Worm (Caenorhabditis elegans) whole organism, mixed stage, embryonic: ENCODE data around the gene K08D8.9.

ENCODE experiments used
- M03D4.4 ChIP-seq: sonication (generic microtip); optimal IDR thresholded peaks from 2 replicates; lab custom pipeline; 2017; ENCODE audit warnings: mild to moderate bottlenecking, missing genetic modification characterization, missing compliant biosample characterization
- bed-3 ChIP-seq: fragments of 200-800 bp; sonication (Bioruptor generic); optimal IDR thresholded peaks from 3 replicates; lab custom pipeline; 2018; ENCODE audit warnings: mild to moderate bottlenecking, missing genetic modification characterization, moderate library complexity, missing compliant biosample characterization
- blmp-1 ChIP-seq: fragments of 150-350 bp; optimal IDR thresholded peaks from 2 replicates; lab custom pipeline; 2014; ENCODE audit warnings: missing biosample characterization, missing genetic modification characterization
- ceh-39 ChIP-seq: fragments of 150-350 bp; optimal IDR thresholded peaks from 2 replicates; lab custom pipeline; 2014; ENCODE audit warnings: missing biosample characterization, missing genetic modification characterization
- ceh-43 ChIP-seq: fragments of 200-800 bp; sonication (Bioruptor generic); optimal IDR thresholded peaks from 2 replicates; lab custom pipeline; 2018; ENCODE audit warnings: mild to moderate bottlenecking, missing genetic modification characterization, moderate library complexity, missing compliant biosample characterization
- ceh-83 ChIP-seq: fragments of 200-800 bp; sonication (Bioruptor generic); optimal IDR thresholded peaks from 2 replicates; lab custom pipeline; 2018; ENCODE audit warnings: mild to moderate bottlenecking, missing genetic modification characterization, missing compliant biosample characterization
- ces-1 ChIP-seq: fragments of 150-350 bp; optimal IDR thresholded peaks from 2 replicates; lab custom pipeline; 2014; ENCODE audit warnings: missing biosample characterization, missing genetic modification reagents, missing genetic modification characterization
- cnd-1 ChIP-seq: fragments of 200-800 bp; sonication (Bioruptor generic); optimal IDR thresholded peaks from 2 replicates; lab custom pipeline; 2018; ENCODE audit warnings: mild to moderate bottlenecking, missing genetic modification characterization, missing compliant biosample characterization
- drap-1 ChIP-seq: fragments of 200-800 bp; sonication (Bioruptor generic); optimal IDR thresholded peaks from 3 replicates; lab custom pipeline; 2018; ENCODE audit warnings: mild to moderate bottlenecking, missing genetic modification characterization, missing compliant biosample characterization
- elt-1 ChIP-seq: sonication (generic microtip); optimal IDR thresholded peaks from 2 replicates; lab custom pipeline; 2017; ENCODE audit warnings: missing genetic modification characterization, mild to moderate bottlenecking, missing compliant biosample characterization, antibody characterized with exemption, moderate library complexity, borderline replicate concordance; ENCODE audit not compliant: insufficient read depth
- elt-3 ChIP-seq: fragments of 150-350 bp; optimal IDR thresholded peaks from 2 replicates; lab custom pipeline; 2014; ENCODE audit warnings: missing biosample characterization, missing genetic modification characterization
- flh-1 ChIP-seq: fragments of 200-800 bp; sonication (Bioruptor generic); optimal IDR thresholded peaks from 2 replicates; lab custom pipeline; 2018; ENCODE audit warnings: mild to moderate bottlenecking, missing genetic modification characterization, moderate library complexity, missing compliant biosample characterization
- ham-2 ChIP-seq: fragments of 200-800 bp; sonication (Bioruptor generic); optimal IDR thresholded peaks from 2 replicates; lab custom pipeline; 2018; ENCODE audit warnings: mild to moderate bottlenecking, missing genetic modification characterization, missing compliant biosample characterization
- hlh-1 ChIP-seq: fragments of 150-350 bp; optimal IDR thresholded peaks from 2 replicates; lab custom pipeline; 2014; ENCODE audit warnings: missing biosample characterization, missing genetic modification reagents, missing genetic modification characterization
- lin-13 ChIP-seq: fragments of 150-350 bp; optimal IDR thresholded peaks from 2 replicates; lab custom pipeline; 2014; ENCODE audit warnings: missing biosample characterization, missing genetic modification characterization
- lsy-2 ChIP-seq: fragments of 150-350 bp; optimal IDR thresholded peaks from 2 replicates; lab custom pipeline; 2014; ENCODE audit warnings: missing biosample characterization, missing genetic modification characterization
- mab-5 ChIP-seq: fragments of 150-350 bp; optimal IDR thresholded peaks from 2 replicates; lab custom pipeline; 2014; ENCODE audit warnings: missing biosample characterization, missing genetic modification characterization
- mep-1 ChIP-seq: fragments of 150-350 bp; optimal IDR thresholded peaks from 2 replicates; lab custom pipeline; 2017; ENCODE audit warnings: missing biosample characterization, missing genetic modification reagents, missing genetic modification characterization, inconsistent platforms
- mls-2 ChIP-seq: sonication (generic microtip); optimal IDR thresholded peaks from 2 replicates; lab custom pipeline; 2016; ENCODE audit warnings: mild to moderate bottlenecking, missing genetic modification characterization, moderate library complexity, missing compliant biosample characterization
- nhr-12 ChIP-seq: fragments of 150-350 bp; optimal IDR thresholded peaks from 2 replicates; lab custom pipeline; 2014; ENCODE audit warnings: missing biosample characterization, missing genetic modification characterization
- nhr-2 ChIP-seq: fragments of 150-350 bp; optimal IDR thresholded peaks from 2 replicates; lab custom pipeline; 2014; ENCODE audit warnings: missing biosample characterization, missing genetic modification characterization
- nhr-237 ChIP-seq: fragments of 150-350 bp; optimal IDR thresholded peaks from 2 replicates; lab custom pipeline; 2014; ENCODE audit warnings: missing biosample characterization, missing genetic modification characterization
- nhr-28 ChIP-seq: fragments of 150-350 bp; optimal IDR thresholded peaks from 2 replicates; lab custom pipeline; 2014; ENCODE audit warnings: missing biosample characterization, missing genetic modification characterization
- nhr-76 ChIP-seq: sonication (generic microtip); optimal IDR thresholded peaks from 2 replicates; lab custom pipeline; 2017; ENCODE audit warnings: missing biosample characterization, missing genetic modification characterization
- pha-4 ChIP-seq: fragments of 150-350 bp; optimal IDR thresholded peaks from 2 replicates; lab custom pipeline; 2018; ENCODE audit warnings: missing biosample characterization, missing genetic modification reagents, missing genetic modification characterization
- sem-2 ChIP-seq: fragments of 200-800 bp; sonication (Bioruptor generic); optimal IDR thresholded peaks from 2 replicates; lab custom pipeline; 2018; ENCODE audit warnings: mild to moderate bottlenecking, missing genetic modification characterization, missing compliant biosample characterization
- snpc-4 ChIP-seq: fragments of 150-350 bp; optimal IDR thresholded peaks from 2 replicates; lab custom pipeline; 2014; ENCODE audit warnings: missing biosample characterization, missing genetic modification characterization
- sptf-1 ChIP-seq: sonication (generic microtip); optimal IDR thresholded peaks from 2 replicates; lab custom pipeline; 2017; ENCODE audit warnings: mild to moderate bottlenecking, missing genetic modification characterization, moderate library complexity, missing compliant biosample characterization
- tbx-8 ChIP-seq: fragments of 200-800 bp; sonication (Bioruptor generic); optimal IDR thresholded peaks from 2 replicates; lab custom pipeline; 2018; ENCODE audit warnings: mild to moderate bottlenecking, missing genetic modification characterization, moderate library complexity, missing compliant biosample characterization
- unc-39 ChIP-seq: fragments of 150-350 bp; optimal IDR thresholded peaks from 2 replicates; lab custom pipeline; 2014; ENCODE audit warnings: missing biosample characterization, missing genetic modification characterization
- unc-62 ChIP-seq: fragments of 150-350 bp; optimal IDR thresholded peaks from 2 replicates; lab custom pipeline; 2014; ENCODE audit warnings: missing biosample characterization, missing genetic modification reagents, missing genetic modification characterization
- zip-8 ChIP-seq: fragments of 150-350 bp; optimal IDR thresholded peaks from 2 replicates; lab custom pipeline; 2014; ENCODE audit warnings: missing biosample characterization, missing genetic modification characterization
- ztf-11 ChIP-seq: fragments of 150-350 bp; optimal IDR thresholded peaks from 2 replicates; lab custom pipeline; 2014; ENCODE audit warnings: missing biosample characterization, missing genetic modification characterization

The K08D8.9 gene

ce11 chrIV:12899392-12899791, at the start of gene K08D8.9:
Gene K08D8.9, plus strand, starts transcription at chrIV:12899692.
- TF ChIP-seq ham-2 (GFP tag; lab: Kevin White, UChicago), result no peak
- no peak for TF ChIP-seq nhr-28 (tag; lab: Kevin White, UChicago)
- no peak for TF ChIP-seq cnd-1 (tag; lab: Kevin White, UChicago)
- no peak for TF ChIP-seq tbx-8 (GFP tag; lab: Kevin White, UChicago)
- TF ChIP-seq mep-1 (tag; lab: Kevin White, UChicago), result no peak
- no peak for TF ChIP-seq ceh-43 (GFP tag; lab: Kevin White, UChicago)
- no peak for TF ChIP-seq ceh-39 (tag; lab: Kevin White, UChicago)
- TF ChIP-seq nhr-237, result no peak
- TF ChIP-seq, all 35 proteins: peak for 0

- TF ChIP-seq ceh-83 (GFP tag; lab: Kevin White, UChicago), result no peak
- no peak for TF ChIP-seq M03D4.4 (tag; lab: Kevin White, UChicago)
- TF ChIP-seq hlh-1 (tag; lab: Kevin White, UChicago), result peak; percentile 89
- TF ChIP-seq nhr-2 (tag; lab: Kevin White, UChicago), result peak; percentile 54
- TF ChIP-seq nhr-12, result no peak
- TF ChIP-seq elt-3 (tag; lab: Kevin White, UChicago), result no peak
- no peak for TF ChIP-seq sem-2 (GFP tag; lab: Kevin White, UChicago)
- no peak for TF ChIP-seq zip-8
- peak; percentile 74 for TF ChIP-seq cnd-1 (tag; lab: Kevin White, UChicago)
- TF ChIP-seq mep-1 (tag; lab: Kevin White, UChicago), result no peak
- TF ChIP-seq, all 35 proteins: peak for 3
Measured at ce11 chrIV:12854372-12855114, 44.9 kb upstream of the K08D8.9 start.

- TF ChIP-seq unc-39 (no peak), nhr-237 (no peak), mls-2 (tag; lab: Kevin White, UChicago) (no peak), elt-3 (tag; lab: Kevin White, UChicago) (no peak), pha-4 (tag; lab: Kevin White, UChicago) (no peak), hlh-1 (tag; lab: Kevin White, UChicago) (no peak), unc-62 (GFP tag; lab: Kevin White, UChicago) (no peak), drap-1 (no peak), cnd-1 (tag; lab: Kevin White, UChicago) (no peak), nhr-76 (tag; lab: Kevin White, UChicago) (no peak), snpc-4 (no peak), lin-13 (no peak), ceh-39 (tag; lab: Kevin White, UChicago) (no peak)
- TF ChIP-seq, all 35 proteins: peak for 0
Measured at ce11 chrIV:12855248-12855647, 44.2 kb upstream of the K08D8.9 start, which contains the start of gene nstp-5. Gene nstp-5, plus strand, starts transcription at chrIV:12855548.

- TF ChIP-seq elt-3 (tag; lab: Kevin White, UChicago) (no peak), cnd-1 (tag; lab: Kevin White, UChicago) (no peak), ces-1 (GFP tag; lab: Kevin White, UChicago) (no peak), bed-3 (no peak), unc-39 (no peak), snpc-4 (no peak), mab-5 (no peak), drap-1 (no peak), sem-2 (GFP tag; lab: Kevin White, UChicago) (no peak), sptf-1 (tag; lab: Kevin White, UChicago) (no peak), ham-2 (GFP tag; lab: Kevin White, UChicago) (no peak), ceh-39 (tag; lab: Kevin White, UChicago) (no peak), mep-1 (tag; lab: Kevin White, UChicago) (no peak), nhr-237 (no peak), hlh-1 (tag; lab: Kevin White, UChicago) (no peak), nhr-2 (tag; lab: Kevin White, UChicago) (no peak), nhr-12 (no peak), nhr-28 (tag; lab: Kevin White, UChicago) (no peak)
- TF ChIP-seq, all 35 proteins: peak for 0
Measured at ce11 chrIV:12859797-12860196, 39.7 kb upstream of the K08D8.9 start, which contains the start of gene gcy-18. Gene gcy-18, plus strand, starts transcription at chrIV:12860097.

ce11 chrIV:12865884-12866283, 33.6 kb upstream of the K08D8.9 start, which contains the start of gene clec-186:
Gene clec-186, plus strand, starts transcription at chrIV:12866109.
- TF ChIP-seq zip-8 (no peak), M03D4.4 (tag; lab: Kevin White, UChicago) (no peak), nhr-12 (no peak), ceh-39 (tag; lab: Kevin White, UChicago) (no peak), flh-1 (GFP tag; lab: Kevin White, UChicago) (no peak), elt-1 (no peak), sem-2 (GFP tag; lab: Kevin White, UChicago) (no peak), cnd-1 (tag; lab: Kevin White, UChicago) (no peak), unc-62 (GFP tag; lab: Kevin White, UChicago) (no peak), drap-1 (no peak), lin-13 (no peak), mls-2 (tag; lab: Kevin White, UChicago) (no peak), lsy-2 (tag; lab: Kevin White, UChicago) (no peak), elt-3 (tag; lab: Kevin White, UChicago) (no peak), unc-39 (no peak), sptf-1 (tag; lab: Kevin White, UChicago) (no peak), ham-2 (GFP tag; lab: Kevin White, UChicago) (no peak), blmp-1 (tag; lab: Kevin White, UChicago) (no peak), ztf-11 (no peak)
